Worm (Caenorhabditis elegans) whole organism, late embryonic: Measurements from ENCODE around the gene vab-1.

Experiments used
- ahr-1 ChIP-seq: sonication (generic microtip); optimal IDR thresholded peaks from 2 replicates; lab custom pipeline; 2016; ENCODE audit warnings: missing genetic modification characterization, missing compliant biosample characterization
- ama-1 ChIP-seq: fragments of 150-350 bp; optimal IDR thresholded peaks from 2 replicates; lab custom pipeline; 2014
- ceh-18 ChIP-seq: sonication (generic microtip); optimal IDR thresholded peaks from 2 replicates; lab custom pipeline; 2016; ENCODE audit warnings: missing genetic modification characterization, missing compliant biosample characterization
- ceh-19 ChIP-seq: fragments of 200-800 bp; sonication (Bioruptor generic); optimal IDR thresholded peaks from 2 replicates; lab custom pipeline; 2018; ENCODE audit warnings: mild to moderate bottlenecking, missing genetic modification characterization, missing compliant biosample characterization
- ceh-9 ChIP-seq: sonication (generic microtip); optimal IDR thresholded peaks from 2 replicates; lab custom pipeline; 2016; ENCODE audit warnings: mild to moderate bottlenecking, missing genetic modification characterization, inconsistent platforms, missing compliant biosample characterization
- dmd-4 ChIP-seq: sonication (generic microtip); optimal IDR thresholded peaks from 2 replicates; lab custom pipeline; 2016; ENCODE audit warnings: borderline replicate concordance, missing genetic modification characterization, missing compliant biosample characterization
- ets-4 ChIP-seq: sonication (generic microtip); optimal IDR thresholded peaks from 2 replicates; lab custom pipeline; 2016; ENCODE audit warnings: missing genetic modification characterization, missing compliant biosample characterization
- fkh-6 ChIP-seq: sonication (generic microtip); optimal IDR thresholded peaks from 2 replicates; lab custom pipeline; 2016; ENCODE audit warnings: missing genetic modification characterization, missing compliant biosample characterization
- hlh-13 ChIP-seq: fragments of 200-800 bp; sonication (Bioruptor generic); optimal IDR thresholded peaks from 2 replicates; lab custom pipeline; 2018; ENCODE audit warnings: mild to moderate bottlenecking, missing genetic modification characterization, missing compliant biosample characterization
- madf-2 ChIP-seq: sonication (generic microtip); optimal IDR thresholded peaks from 2 replicates; lab custom pipeline; 2017; ENCODE audit warnings: missing genetic modification characterization, missing compliant biosample characterization
- mec-3 ChIP-seq: sonication (generic microtip); optimal IDR thresholded peaks from 2 replicates; lab custom pipeline; 2016; ENCODE audit warnings: borderline replicate concordance, missing genetic modification characterization, missing compliant biosample characterization
- pat-9 ChIP-seq: fragments of 200-800 bp; sonication (Bioruptor generic); optimal IDR thresholded peaks from 2 replicates; lab custom pipeline; 2018; ENCODE audit warnings: mild to moderate bottlenecking, missing genetic modification characterization, moderate library complexity, missing compliant biosample characterization
- sox-4 ChIP-seq: sonication (generic microtip); optimal IDR thresholded peaks from 2 replicates; lab custom pipeline; 2017; ENCODE audit warnings: mild to moderate bottlenecking, missing genetic modification characterization, inconsistent platforms, missing compliant biosample characterization
- syd-9 ChIP-seq: sonication (generic microtip); optimal IDR thresholded peaks from 2 replicates; lab custom pipeline; 2016; ENCODE audit warnings: mild to moderate bottlenecking, missing genetic modification characterization, moderate library complexity, missing compliant biosample characterization

DNA sequence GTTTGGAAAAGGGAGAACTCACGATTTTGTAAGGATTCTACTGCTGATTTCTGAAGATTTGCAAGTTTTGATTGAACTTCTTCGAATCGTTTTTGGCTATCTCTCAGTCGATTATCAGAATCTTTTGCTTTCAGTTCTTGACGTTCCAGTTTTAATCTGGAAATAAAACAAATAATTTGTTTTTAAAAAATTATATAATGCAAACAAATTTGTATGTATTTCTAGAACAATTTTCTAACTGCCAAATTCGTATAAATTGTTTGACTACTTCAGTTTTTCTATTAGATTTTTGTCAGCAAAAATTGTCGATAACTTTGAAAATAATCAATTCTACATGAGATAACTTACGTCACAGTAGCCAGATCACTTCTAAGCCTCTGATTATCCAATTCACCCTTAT is 59.7 kb downstream of the vab-1 start:
- TF ChIP-seq ahr-1 (no peak), ets-4 (tag; lab: Kevin White, UChicago) (no peak), madf-2 (tag; lab: Kevin White, UChicago) (no peak), ceh-19 (GFP tag; lab: Kevin White, UChicago) (no peak), ama-1 (lab: Kevin White, UChicago) (no peak), mec-3 (tag; lab: Kevin White, UChicago) (no peak), fkh-6 (tag; lab: Kevin White, UChicago) (no peak), sox-4 (tag; lab: Kevin White, UChicago) (no peak), ceh-9 (tag; lab: Kevin White, UChicago) (no peak), pat-9 (tag; lab: Kevin White, UChicago) (no peak), syd-9 (tag; lab: Kevin White, UChicago) (no peak), ceh-18 (tag; lab: Kevin White, UChicago) (no peak), dmd-4 (tag; lab: Kevin White, UChicago) (no peak), hlh-13 (GFP tag; lab: Kevin White, UChicago) (no peak)
